Worm (Caenorhabditis elegans) whole organism, L3 larva: Measurements from ENCODE around the gene C55A6.10.

Experiments used
- ZK546.5 ChIP-seq: sonication (generic microtip); optimal IDR thresholded peaks from 2 replicates; lab custom pipeline; 2017; ENCODE audit warnings: missing biosample characterization, missing genetic modification characterization
- ama-1 ChIP-seq: fragments of 150-350 bp; optimal IDR thresholded peaks from 2 replicates; lab custom pipeline; 2018
- elt-2 ChIP-seq: sonication (generic microtip); optimal IDR thresholded peaks from 2 replicates; lab custom pipeline; 2016; ENCODE audit warnings: missing genetic modification reagents, mild to moderate bottlenecking, missing genetic modification characterization, missing compliant biosample characterization
- unc-39 ChIP-seq: sonication (generic microtip); optimal IDR thresholded peaks from 4 replicates; lab custom pipeline; 2017; ENCODE audit warnings: missing biosample characterization, missing genetic modification characterization

DNA sequence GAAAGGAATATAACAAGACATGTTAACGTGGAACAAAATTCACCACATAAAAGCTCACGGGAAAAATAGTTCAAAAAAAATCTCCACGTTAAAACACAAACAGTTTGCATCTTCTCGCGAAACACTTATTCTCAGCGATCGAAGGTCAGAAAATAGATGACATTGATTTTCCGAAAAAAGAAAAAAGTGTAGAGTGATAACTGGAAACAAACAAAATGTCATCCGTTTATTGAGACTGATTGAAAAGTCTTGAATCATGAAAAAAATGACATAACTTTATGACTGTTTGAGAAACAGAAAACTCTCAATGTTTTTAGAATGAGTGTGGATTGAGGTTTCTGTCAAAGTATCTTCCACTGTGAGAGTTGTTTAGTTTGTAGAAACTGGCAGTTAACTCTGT lies 12.6 kb downstream of the C55A6.10 start, which contains the start of gene C55A6.4:
- TF ChIP-seq ZK546.5 (tag; lab: Kevin White, UChicago) (no peak), ama-1 (lab: Kevin White, UChicago) (no peak), elt-2 (tag; lab: Kevin White, UChicago) (no peak), unc-39 (tag; lab: Kevin White, UChicago) (no peak)
